Fruit fly (Drosophila melanogaster): ENCODE measurements around the gene CG32263.

The CG32263 gene

DNA sequence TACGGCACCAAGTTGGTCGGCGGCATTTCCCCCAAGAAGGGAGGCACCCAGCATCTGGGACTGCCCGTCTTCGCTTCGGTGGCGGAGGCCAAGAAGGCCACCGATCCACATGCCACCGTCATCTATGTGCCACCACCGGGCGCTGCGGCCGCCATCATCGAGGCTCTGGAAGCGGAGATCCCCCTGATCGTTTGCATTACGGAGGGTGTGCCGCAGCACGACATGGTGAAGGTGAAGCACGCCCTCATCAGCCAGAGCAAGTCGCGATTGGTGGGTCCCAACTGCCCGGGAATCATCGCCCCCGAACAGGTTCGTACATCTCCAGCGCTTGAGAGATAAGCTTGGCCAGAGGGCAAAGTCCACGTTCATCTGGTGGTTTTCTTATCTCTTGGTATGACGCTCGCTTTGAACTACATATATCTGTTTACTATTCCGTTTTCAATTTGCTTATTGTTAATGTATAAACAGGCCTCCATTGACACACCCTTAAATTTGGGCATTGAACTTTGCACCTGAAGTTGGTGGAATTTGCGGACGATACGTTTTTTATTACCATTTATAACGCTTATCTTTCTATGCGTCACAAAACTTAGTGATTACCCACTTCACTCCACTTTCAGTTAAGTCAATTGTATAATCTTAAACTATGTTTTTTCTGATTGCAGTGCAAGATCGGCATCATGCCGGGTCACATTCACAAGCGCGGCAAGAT, 6.0 kb upstream of the CG32263 start (continued):
- no peak for TF ChIP-seq NK7.1 (GFP tag; optimal IDR thresholded peaks at IDR 0.05)
- peak; percentile 46 for TF ChIP-seq Asciz (GFP tag; optimal IDR thresholded peaks at IDR 0.05)
- no peak for TF ChIP-seq CG15011 (GFP tag; optimal IDR thresholded peaks at IDR 0.05)
- TF ChIP-seq Six4 (GFP tag; optimal IDR thresholded peaks at IDR 0.05) = no peak
- TF ChIP-seq CG17359 (tag; optimal IDR thresholded peaks at IDR 0.05) = peak; percentile 8
- no peak for TF ChIP-seq Gsc (GFP tag; IDR thresholded peaks at IDR 0.05)
- no peak for TF ChIP-seq abd-A (tag; optimal IDR thresholded peaks at IDR 0.05)
- TF ChIP-seq CG32767 (GFP tag; IDR thresholded peaks at IDR 0.05) = no peak
- no peak for TF ChIP-seq CrebB (tag; optimal IDR thresholded peaks at IDR 0.05)
- TF ChIP-seq CG17802 (tag; optimal IDR thresholded peaks at IDR 0.05) = peak; percentile 27
- TF ChIP-seq trh (GFP tag; optimal IDR thresholded peaks at IDR 0.05) = no peak
- TF ChIP-seq Xbp1 (GFP tag; optimal IDR thresholded peaks at IDR 0.05) = no peak
- no peak for TF ChIP-seq CG16779 (GFP tag; IDR thresholded peaks at IDR 0.05)
- TF ChIP-seq CG8359 (GFP tag; optimal IDR thresholded peaks at IDR 0.05; ENCODE audit: borderline replicate concordance) = no peak
- no peak for TF ChIP-seq CG12942 (GFP tag; optimal IDR thresholded peaks at IDR 0.05)
- no peak for TF ChIP-seq z (GFP tag; IDR thresholded peaks at IDR 0.05)
- no peak for TF ChIP-seq danr (GFP tag; IDR thresholded peaks at IDR 0.05)
- TF ChIP-seq CG14014 (GFP tag; IDR thresholded peaks at IDR 0.05) = no peak
- TF ChIP-seq CG3847 (GFP tag; IDR thresholded peaks at IDR 0.05) = no peak
- no peak for TF ChIP-seq Ptx1 (GFP tag; IDR thresholded peaks at IDR 0.05)
- TF ChIP-seq ac (GFP tag; optimal IDR thresholded peaks at IDR 0.05) = no peak
- TF ChIP-seq sens (GFP tag) = peak; percentile 77
- TF ChIP-seq HmgD (GFP tag; optimal IDR thresholded peaks at IDR 0.05) = no peak
- no peak for TF ChIP-seq vvl (GFP tag; IDR thresholded peaks at IDR 0.05)
- TF ChIP-seq CG9727 (GFP tag; optimal IDR thresholded peaks at IDR 0.05) = peak; percentile 12
- TF ChIP-seq CG15601 (tag; optimal IDR thresholded peaks at IDR 0.05) = peak; percentile 52
- no peak for TF ChIP-seq CG10267 (tag; optimal IDR thresholded peaks at IDR 0.05)
- TF ChIP-seq Deaf1 (tag; optimal IDR thresholded peaks at IDR 0.05) = peak; percentile 4
- TF ChIP-seq Kr (GFP tag; optimal IDR thresholded peaks at IDR 0.05) = no peak
- TF ChIP-seq pan (optimal IDR thresholded peaks at IDR 0.05) = no peak
- TF ChIP-seq pan (GFP tag; optimal IDR thresholded peaks at IDR 0.05 in 1 of 2, IDR thresholded peaks at IDR 0.05 in 1 of 2) = no peak
- no peak for TF ChIP-seq CG6689 (GFP tag; IDR thresholded peaks at IDR 0.05)
- no peak for TF ChIP-seq CG7963 (GFP tag; IDR thresholded peaks at IDR 0.05; ENCODE audit: partially characterized antibody)
- TF ChIP-seq CG1603 (tag; optimal IDR thresholded peaks at IDR 0.05) = no peak

- no peak for TF ChIP-seq CG7987 (GFP tag; optimal IDR thresholded peaks at IDR 0.05)
- no peak for TF ChIP-seq bbx (GFP tag; IDR thresholded peaks at IDR 0.05; ENCODE audit: partially characterized antibody)
- TF ChIP-seq Gug (GFP tag; IDR thresholded peaks at IDR 0.05) = no peak
- no peak for TF ChIP-seq Optix (GFP tag; IDR thresholded peaks at IDR 0.05)
- TF ChIP-seq CG16815 (GFP tag; optimal IDR thresholded peaks at IDR 0.05) = no peak
- TF ChIP-seq lilli (GFP tag; optimal IDR thresholded peaks at IDR 0.05) = no peak
- no peak for TF ChIP-seq gt (GFP tag; IDR thresholded peaks at IDR 0.05)
- no peak for TF ChIP-seq psq (GFP tag; optimal IDR thresholded peaks at IDR 0.05)
- no peak for TF ChIP-seq peb (GFP tag; IDR thresholded peaks at IDR 0.05)
- TF ChIP-seq Dref (GFP tag; IDR thresholded peaks at IDR 0.05) = no peak
- TF ChIP-seq CG10366 (GFP tag; IDR thresholded peaks at IDR 0.05) = no peak
- TF ChIP-seq HHEX (GFP tag; optimal IDR thresholded peaks at IDR 0.05) = no peak
- no peak for TF ChIP-seq CG12104 (GFP tag; optimal IDR thresholded peaks at IDR 0.05)
- no peak for TF ChIP-seq nmo (GFP tag; optimal IDR thresholded peaks at IDR 0.05)
- TF ChIP-seq E2f1 (GFP tag; IDR thresholded peaks at IDR 0.05) = no peak
These were observed 5.3 kb upstream of the CG32263 start, which contains the start of gene Acp63F for dm6 chr3L:3816254-3816653. Gene Acp63F (minus strand): TSS chr3L:3816354.

All from whole organism, embryonic.